Worm (Caenorhabditis elegans): Measurements from ENCODE around the gene C05G5.5.
A peak's percentile ranks its signal among the peaks of the same experiment; 100 is the strongest.

Gene C05G5.5

DNA sequence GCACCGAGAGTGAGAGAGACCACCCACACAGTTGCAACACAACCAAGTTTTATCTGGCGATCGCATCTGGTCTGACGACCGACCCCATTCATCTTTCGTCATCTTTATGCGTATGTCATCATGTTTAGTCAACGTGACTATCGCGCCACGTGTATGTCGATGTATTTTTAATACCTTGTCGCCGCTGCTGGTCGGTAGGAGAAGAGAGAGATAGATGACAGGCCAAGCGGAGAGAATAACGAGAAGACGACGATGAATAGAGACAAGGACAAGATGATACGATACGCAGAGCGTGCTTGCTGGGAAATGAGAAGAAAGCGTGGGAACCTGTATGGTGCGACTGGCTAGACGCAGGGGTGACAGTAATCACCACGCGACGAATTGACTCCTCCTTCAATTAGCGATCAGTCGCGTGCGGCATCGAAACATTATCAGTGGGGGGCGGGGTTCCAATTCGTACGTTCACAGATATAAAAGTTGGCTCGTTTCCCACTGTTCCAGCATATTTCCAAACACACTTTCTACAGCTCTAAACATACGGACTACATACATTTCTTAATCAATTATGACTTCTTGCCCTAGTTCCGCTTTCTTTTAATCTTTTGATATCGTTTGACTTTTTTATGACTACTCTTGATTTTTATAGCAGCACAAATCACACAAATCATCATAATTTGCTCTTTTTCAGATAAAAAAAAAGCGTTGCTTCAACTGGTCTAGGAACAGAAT, 29.6 kb upstream of the C05G5.5 start, which contains the start of gene tatn-1 (continued):
- TF ChIP-seq C17E4.6 (GFP tag; IDR thresholded peaks at IDR 0.05) (no peak), tlf-1 (GFP tag; optimal IDR thresholded peaks at IDR 0.05) (peak; percentile 24), nhr-179 (tag; optimal IDR thresholded peaks at IDR 0.05) (no peak), bed-1 (GFP tag; IDR thresholded peaks at IDR 0.05) (no peak), atf-7 (tag; optimal IDR thresholded peaks at IDR 0.05) (peak; percentile 94), egl-44 (GFP tag; IDR thresholded peaks at IDR 0.05) (peak; percentile 74; the same call in 1 of the 2 replicates), nfya-1 (tag; optimal IDR thresholded peaks at IDR 0.05; ENCODE audit: borderline replicate concordance, insufficient read depth) (no peak), lin-35 (GFP tag; optimal IDR thresholded peaks at IDR 0.05) (no peak), C06A6.2 (GFP tag; conservative IDR thresholded peaks at IDR 0.05) (0 out of 2 replicates have a peak, but pooled peaks have one; percentile 56), let-607 (tag; optimal IDR thresholded peaks at IDR 0.05) (peak; percentile 61 to 90), lin-40 (tag; optimal IDR thresholded peaks at IDR 0.05) (peak; percentile 72), dox-1 (GFP tag; IDR thresholded peaks at IDR 0.05) (0 out of 2 replicates have a peak, but pooled peaks have one; percentile 36), ekl-4 (GFP tag; IDR thresholded peaks at IDR 0.05) (no peak), Y53F4B.3 (GFP tag; IDR thresholded peaks at IDR 0.05) (no peak), nhr-80 (tag; optimal IDR thresholded peaks at IDR 0.05) (peak; percentile 99), F22D6.2 (tag; optimal IDR thresholded peaks at IDR 0.05) (peak; percentile 51), egrh-3 (GFP tag; IDR thresholded peaks at IDR 0.05) (0 out of 2 replicates have a peak, but pooled peaks have one; percentile 19), sdz-38 (tag; optimal IDR thresholded peaks at IDR 0.05) (no peak), aptf-3 (GFP tag; IDR thresholded peaks at IDR 0.05) (no peak), nhr-90 (tag; optimal IDR thresholded peaks at IDR 0.05) (peak; percentile 32), tbp1 (GFP tag; optimal IDR thresholded peaks at IDR 0.05) (peak; percentile 42), die-1 (tag; optimal IDR thresholded peaks at IDR 0.05) (peak; percentile 46), ceh-91 (GFP tag; IDR thresholded peaks at IDR 0.05) (no peak), ceh-58 (GFP tag; IDR thresholded peaks at IDR 0.05) (no peak), B0035.1 (tag; optimal IDR thresholded peaks at IDR 0.05) (no peak), ceh-79 (tag; optimal IDR thresholded peaks at IDR 0.05) (no peak), hmg-1.2 (GFP tag; IDR thresholded peaks at IDR 0.05) (peak; percentile 53; the same call in 1 of the 2 replicates), rcor-1 (GFP tag; IDR thresholded peaks at IDR 0.05) (no peak), ceh-100 (GFP tag; IDR thresholded peaks at IDR 0.05) (no peak), F52B5.7 (tag; optimal IDR thresholded peaks at IDR 0.05) (no peak), madf-6 (GFP tag; IDR thresholded peaks at IDR 0.05) (no peak), attf-3 (GFP tag; conservative IDR thresholded peaks at IDR 0.05) (no peak), F37B4.10 (GFP tag; IDR thresholded peaks at IDR 0.05) (0 out of 2 replicates have a peak, but pooled peaks have one; percentile 66), unc-62 (GFP tag; optimal IDR thresholded peaks at IDR 0.05) (peak; percentile 84), lag-1 (GFP tag; IDR thresholded peaks at IDR 0.05) (no peak), cebp-1 (GFP tag; IDR thresholded peaks at IDR 0.05) (no peak), cebp-1 (tag; optimal IDR thresholded peaks at IDR 0.05) (peak; percentile 79), ztf-25 (GFP tag; IDR thresholded peaks at IDR 0.05) (no peak), unc-130 (GFP tag; optimal IDR thresholded peaks at IDR 0.05) (no peak), lin-26 (GFP tag; IDR thresholded peaks at IDR 0.05) (0 out of 2 replicates have a peak, but pooled peaks have one; percentile 21)
